Worm (Caenorhabditis elegans) whole organism, young adult: ENCODE data around the gene C56G3.2.
A peak's percentile ranks its signal among the peaks of the same experiment; 100 is the strongest.

Experiments used
- B0261.1 ChIP-seq: sonication (generic microtip); optimal IDR thresholded peaks from 2 replicates; lab custom pipeline; 2016; ENCODE audit warnings: mild to moderate bottlenecking, missing genetic modification characterization, moderate library complexity, missing compliant biosample characterization
- B0336.3 ChIP-seq: fragments of 200-800 bp; sonication (Bioruptor generic); IDR thresholded peaks from 2 replicates; pipeline ENCODE4 v1.3.6; 2022; ENCODE audit warnings: missing genetic modification characterization, missing compliant biosample characterization
- F57A8.1 ChIP-seq: fragments of 200-800 bp; sonication (Bioruptor generic); optimal IDR thresholded peaks from 2 replicates; lab custom pipeline; 2018; ENCODE audit warnings: mild to moderate bottlenecking, missing genetic modification characterization, moderate library complexity, missing compliant biosample characterization
- F57C9.4 ChIP-seq: sonication (generic microtip); optimal IDR thresholded peaks from 2 replicates; lab custom pipeline; 2017; ENCODE audit warnings: mild to moderate bottlenecking, missing genetic modification characterization, missing compliant biosample characterization
- T07F8.4 ChIP-seq: sonication (generic microtip); optimal IDR thresholded peaks from 2 replicates; lab custom pipeline; 2016; ENCODE audit warnings: mild to moderate bottlenecking, missing genetic modification characterization, moderate library complexity, missing compliant biosample characterization
- Y53F4B.3 ChIP-seq: fragments of 200-800 bp; sonication (Bioruptor generic); IDR thresholded peaks from 2 replicates; pipeline ENCODE4 v1.3.6; 2022; ENCODE audit warnings: missing genetic modification reagents, missing genetic modification characterization, missing compliant biosample characterization
- ZK185.1 ChIP-seq: sonication (generic microtip); optimal IDR thresholded peaks from 2 replicates; lab custom pipeline; 2016; ENCODE audit warnings: mild to moderate bottlenecking, missing genetic modification characterization, missing compliant biosample characterization; ENCODE audit not compliant: poor library complexity, severe bottlenecking
- aptf-3 ChIP-seq: fragments of 200-800 bp; sonication (Bioruptor generic); IDR thresholded peaks from 2 replicates; pipeline ENCODE4 v1.3.6; 2022; ENCODE audit warnings: missing genetic modification characterization, missing compliant biosample characterization
- attf-3 ChIP-seq: fragments of 200-800 bp; sonication (Bioruptor generic); conservative IDR thresholded peaks from 2 replicates; pipeline ENCODE4 v1.3.6; 2022; ENCODE audit warnings: missing genetic modification reagents, missing genetic modification characterization, missing compliant biosample characterization
- attf-5 ChIP-seq: fragments of 200-800 bp; sonication (Bioruptor generic); optimal IDR thresholded peaks from 2 replicates; lab custom pipeline; 2018; ENCODE audit warnings: mild to moderate bottlenecking, missing genetic modification characterization, missing compliant biosample characterization
- bed-1 ChIP-seq: fragments of 200-800 bp; sonication (Bioruptor generic); IDR thresholded peaks from 2 replicates; pipeline ENCODE4 v1.3.6; 2022; ENCODE audit warnings: missing genetic modification reagents, missing genetic modification characterization, missing compliant biosample characterization
- bed-2 ChIP-seq: fragments of 200-800 bp; sonication (Bioruptor generic); IDR thresholded peaks from 2 replicates; pipeline ENCODE4 v1.3.6; 2022; ENCODE audit warnings: missing genetic modification reagents, missing genetic modification characterization, missing compliant biosample characterization
- ccch-3 ChIP-seq: fragments of 200-800 bp; sonication (Bioruptor generic); optimal IDR thresholded peaks from 2 replicates; lab custom pipeline; 2018; ENCODE audit warnings: mild to moderate bottlenecking, missing genetic modification characterization, missing compliant biosample characterization
- cebp-1 ChIP-seq, 2 experiments: fragments of 200-800 bp in 1 of 2; sonication (Bioruptor generic) in 1 of 2; sonication (generic microtip) in 1 of 2; IDR thresholded peaks in 1 of 2; optimal IDR thresholded peaks in 1 of 2; 2 replicates each; pipeline versions ENCODE4 v1.3.6 to Lab custom; 2017 to 2022; ENCODE audit warnings: missing compliant biosample characterization in 2 of 2, missing genetic modification characterization in 2 of 2, mild to moderate bottlenecking in 1 of 2, missing genetic modification reagents in 1 of 2, moderate library complexity in 1 of 2
- cebp-2 ChIP-seq: fragments of 200-800 bp; sonication (Bioruptor generic); IDR thresholded peaks from 2 replicates; pipeline ENCODE4 v1.3.6; 2022; ENCODE audit warnings: missing genetic modification characterization, missing compliant biosample characterization
- ceh-40 ChIP-seq: fragments of 200-800 bp; sonication (Bioruptor generic); IDR thresholded peaks from 2 replicates; pipeline ENCODE4 v1.3.6; 2022; ENCODE audit warnings: missing genetic modification characterization, missing compliant biosample characterization
- chd-7 ChIP-seq: sonication (generic microtip); optimal IDR thresholded peaks from 2 replicates; lab custom pipeline; 2016; ENCODE audit warnings: mild to moderate bottlenecking, missing genetic modification characterization, moderate library complexity, missing compliant biosample characterization
- dox-1 ChIP-seq: fragments of 200-800 bp; sonication (Bioruptor generic); IDR thresholded peaks from 2 replicates; pipeline ENCODE4 v1.3.6; 2022; ENCODE audit warnings: missing genetic modification reagents, missing genetic modification characterization, missing compliant biosample characterization
- dpl-1 ChIP-seq: fragments of 150-350 bp; optimal IDR thresholded peaks from 2 replicates; lab custom pipeline; 2014; ENCODE audit warnings: missing biosample characterization, missing genetic modification reagents, missing genetic modification characterization
- ets-4 ChIP-seq: fragments of 200-800 bp; sonication (Bioruptor generic); optimal IDR thresholded peaks from 2 replicates; lab custom pipeline; 2018; ENCODE audit warnings: mild to moderate bottlenecking, missing genetic modification characterization, missing compliant biosample characterization
- hsf-1 ChIP-seq: fragments of 200-800 bp; sonication (Bioruptor generic); IDR thresholded peaks from 2 replicates; pipeline ENCODE4 v1.3.6; 2022; ENCODE audit warnings: missing genetic modification reagents, missing genetic modification characterization, missing compliant biosample characterization
- lsy-27 ChIP-seq: sonication (generic microtip); optimal IDR thresholded peaks from 2 replicates; lab custom pipeline; 2017; ENCODE audit warnings: missing genetic modification characterization, mild to moderate bottlenecking, missing compliant biosample characterization, antibody characterized with exemption, missing genotype, borderline replicate concordance; ENCODE audit not compliant: insufficient read depth
- madf-3 ChIP-seq: fragments of 200-800 bp; sonication (Bioruptor generic); IDR thresholded peaks from 2 replicates; pipeline ENCODE4 v1.3.6; 2022; ENCODE audit warnings: missing genetic modification reagents, missing genetic modification characterization, missing compliant biosample characterization
- madf-6 ChIP-seq: fragments of 200-800 bp; sonication (Bioruptor generic); IDR thresholded peaks from 2 replicates; pipeline ENCODE4 v1.3.6; 2022; ENCODE audit warnings: missing genetic modification reagents, missing genetic modification characterization, missing compliant biosample characterization
- madf-8 ChIP-seq: fragments of 200-800 bp; sonication (Bioruptor generic); conservative IDR thresholded peaks from 2 replicates; pipeline ENCODE4 v1.3.6; 2022; ENCODE audit warnings: missing genetic modification reagents, missing genetic modification characterization, missing compliant biosample characterization
- nfya-1 ChIP-seq: sonication (generic microtip); optimal IDR thresholded peaks from 2 replicates; lab custom pipeline; 2017; ENCODE audit warnings: antibody characterized with exemption, missing compliant biosample characterization, missing genetic modification characterization, borderline replicate concordance; ENCODE audit not compliant: insufficient read depth
- nfya-2 ChIP-seq: fragments of 200-800 bp; sonication (Bioruptor generic); IDR thresholded peaks from 2 replicates; pipeline ENCODE4 v1.3.6; 2022; ENCODE audit warnings: missing genetic modification reagents, missing genetic modification characterization, missing compliant biosample characterization
- nfyb-1 ChIP-seq: fragments of 200-800 bp; sonication (Bioruptor generic); IDR thresholded peaks from 2 replicates; pipeline ENCODE4 v1.3.6; 2022; ENCODE audit warnings: missing genetic modification reagents, missing genetic modification characterization, missing compliant biosample characterization
- nhr-80 ChIP-seq: sonication (generic microtip); optimal IDR thresholded peaks from 2 replicates; lab custom pipeline; 2016; ENCODE audit warnings: missing genetic modification characterization, missing compliant biosample characterization
- pha-4 ChIP-seq: fragments of 150-350 bp; sonication (generic microtip); optimal IDR thresholded peaks from 2 replicates; lab custom pipeline; 2014; ENCODE audit warnings: missing biosample characterization, missing genetic modification reagents, missing genetic modification characterization
- rcor-1 ChIP-seq: fragments of 200-800 bp; sonication (Bioruptor generic); IDR thresholded peaks from 2 replicates; pipeline ENCODE4 v1.3.6; 2022; ENCODE audit warnings: missing genetic modification reagents, missing genetic modification characterization, missing compliant biosample characterization
- rec-8 ChIP-seq, 2 experiments: sonication (generic microtip); optimal IDR thresholded peaks; 2 replicates each; lab custom pipeline; 2016; ENCODE audit warnings: mild to moderate bottlenecking in 2 of 2, missing genetic modification characterization in 2 of 2, missing genetic modification reagents in 2 of 2, missing genotype in 2 of 2, missing biosample characterization in 1 of 2, missing compliant biosample characterization in 1 of 2, moderate library complexity in 1 of 2
- sea-2 ChIP-seq: fragments of 200-800 bp; sonication (Bioruptor generic); IDR thresholded peaks from 2 replicates; pipeline ENCODE4 v1.3.6; 2022; ENCODE audit warnings: missing genetic modification characterization, missing compliant biosample characterization
- snpc-1.3 ChIP-seq: sonication (generic microtip); optimal IDR thresholded peaks from 2 replicates; lab custom pipeline; 2017; ENCODE audit warnings: missing genetic modification characterization, mild to moderate bottlenecking, missing compliant biosample characterization, antibody characterized with exemption, moderate library complexity, missing genotype, missing genetic modification reagents; ENCODE audit not compliant: insufficient read depth
- somi-1 ChIP-seq: fragments of 200-800 bp; sonication (Bioruptor generic); optimal IDR thresholded peaks from 2 replicates; lab custom pipeline; 2018; ENCODE audit warnings: mild to moderate bottlenecking, missing genetic modification characterization, missing compliant biosample characterization
- tbp1 ChIP-seq: fragments of 200-800 bp; sonication (Bioruptor generic); optimal IDR thresholded peaks from 2 replicates; lab custom pipeline; 2018; ENCODE audit warnings: mild to moderate bottlenecking, missing genetic modification characterization, missing compliant biosample characterization
- ztf-18 ChIP-seq: sonication (generic microtip); optimal IDR thresholded peaks from 2 replicates; lab custom pipeline; 2016; ENCODE audit warnings: missing genotype, mild to moderate bottlenecking, missing genetic modification characterization, missing compliant biosample characterization
- ztf-22 ChIP-seq: fragments of 200-800 bp; sonication (Bioruptor generic); optimal IDR thresholded peaks from 2 replicates; lab custom pipeline; 2018; ENCODE audit warnings: mild to moderate bottlenecking, missing genetic modification characterization, moderate library complexity, missing compliant biosample characterization
- ztf-25 ChIP-seq: fragments of 200-800 bp; sonication (Bioruptor generic); IDR thresholded peaks from 2 replicates; pipeline ENCODE4 v1.3.6; 2022; ENCODE audit warnings: missing genetic modification reagents, missing genetic modification characterization, missing compliant biosample characterization
- ztf-26 ChIP-seq: sonication (generic microtip); optimal IDR thresholded peaks from 2 replicates; lab custom pipeline; 2017; ENCODE audit warnings: missing genetic modification characterization, missing compliant biosample characterization
- ztf-6 ChIP-seq: fragments of 200-800 bp; sonication (Bioruptor generic); IDR thresholded peaks from 2 replicates; pipeline ENCODE4 v1.3.6; 2022; ENCODE audit warnings: missing genetic modification reagents, missing genetic modification characterization, missing compliant biosample characterization

The C56G3.2 gene

ce11 chrX:7318639-7319038 is 46.7 kb upstream of the C56G3.2 start, which contains the start of gene spp-4:
spp-4 (minus strand) TSS chrX:7318756.
- TF ChIP-seq ztf-25 (GFP tag; lab: Robert Waterston, UW) (no peak), ztf-18 (tag; lab: Kevin White, UChicago) (no peak), hsf-1 (GFP tag; lab: Robert Waterston, UW) (no peak)

- TF ChIP-seq pha-4 (tag; lab: Kevin White, UChicago) (no peak), ztf-22 (GFP tag; lab: Kevin White, UChicago) (peak; percentile 36), sea-2 (no peak), ets-4 (peak; percentile 33), tbp1 (GFP tag; lab: Kevin White, UChicago) (peak; percentile 26), nfya-2 (GFP tag; lab: Robert Waterston, UW) (no peak), somi-1 (GFP tag; lab: Kevin White, UChicago) (no peak), cebp-1 (GFP tag; IDR thresholded peaks at IDR 0.05; lab: Robert Waterston, UW) (no peak), cebp-1 (tag; optimal IDR thresholded peaks at IDR 0.05; lab: Kevin White, UChicago) (peak; percentile 28), nhr-80 (tag; lab: Kevin White, UChicago) (peak; percentile 94), ZK185.1 (tag; lab: Kevin White, UChicago) (peak; percentile 4), ceh-40 (GFP tag; lab: Robert Waterston, UW) (no peak), B0336.3 (GFP tag; lab: Robert Waterston, UW) (no peak), dox-1 (GFP tag; lab: Robert Waterston, UW) (0 out of 2 replicates have a peak, but pooled peaks have one; percentile 13)
These were observed 45.2 kb upstream of the C56G3.2 start, which contains the start of gene spp-5 for ce11 chrX:7320115-7320711. spp-5 (minus strand) TSS chrX:7320354.

- TF ChIP-seq madf-3 (GFP tag; lab: Robert Waterston, UW) (no peak), F57A8.1 (no peak), cebp-1 (GFP tag; IDR thresholded peaks at IDR 0.05; lab: Robert Waterston, UW) (no peak), cebp-1 (tag; optimal IDR thresholded peaks at IDR 0.05; lab: Kevin White, UChicago) (no peak), nfya-1 (tag; lab: Kevin White, UChicago) (no peak)
- TF ChIP-seq, all 124 proteins: peak for 0
These were observed 43.0 kb upstream of the C56G3.2 start, which contains the start of gene T08A9.13 for ce11 chrX:7322323-7322722. T08A9.13 (minus strand) TSS chrX:7322423.

ce11 chrX:7323604-7324003 is 41.8 kb upstream of the C56G3.2 start:
- TF ChIP-seq aptf-3 (GFP tag; lab: Robert Waterston, UW) (no peak), F57C9.4 (tag; lab: Kevin White, UChicago) (no peak), nfyb-1 (peak; percentile 75), rcor-1 (peak; percentile 60), snpc-1.3 (tag; lab: Kevin White, UChicago) (peak; percentile 72), attf-5 (GFP tag; lab: Kevin White, UChicago) (peak; percentile 44), pha-4 (tag; lab: Kevin White, UChicago) (no peak), ztf-26 (tag; lab: Kevin White, UChicago) (peak; percentile 50), lsy-27 (peak; percentile 36), madf-8 (no peak), rec-8 (tag; optimal IDR thresholded peaks at IDR 0.05; lab: Kevin White, UChicago) (peak; percentile 8 to 79), bed-2 (GFP tag; lab: Robert Waterston, UW) (no peak), dpl-1 (GFP tag; lab: Kevin White, UChicago) (no peak), ccch-3 (no peak), ztf-6 (GFP tag; lab: Robert Waterston, UW) (no peak), Y53F4B.3 (GFP tag; lab: Robert Waterston, UW) (no peak), madf-6 (peak; percentile 39; the same call in 1 of the 2 replicates), F57A8.1 (peak; percentile 8), bed-1 (0 out of 2 replicates have a peak, but pooled peaks have one; percentile 69), T07F8.4 (tag; lab: Kevin White, UChicago) (peak; percentile 4), B0261.1 (tag; lab: Kevin White, UChicago) (peak; percentile 88), attf-3 (GFP tag; lab: Robert Waterston, UW) (no peak), cebp-2 (no peak), chd-7 (tag; lab: Kevin White, UChicago) (peak; percentile 67)
